Fruit fly (Drosophila melanogaster) whole organism, adult: ENCODE data around the gene RhoGAP102A.

ENCODE experiments used
- CG11617 ChIP-seq: fragments of 200-800 bp; sonication (Bioruptor generic); optimal IDR thresholded peaks from 2 replicates; lab custom pipeline; 2017; ENCODE audit warnings: mild to moderate bottlenecking, missing biosample characterization, missing genetic modification reagents, missing genetic modification characterization
- CG12768 ChIP-seq: fragments of 200-800 bp; sonication (Bioruptor generic); optimal IDR thresholded peaks from 2 replicates; lab custom pipeline; 2017; ENCODE audit warnings: missing biosample characterization, missing genetic modification characterization, mild to moderate bottlenecking, moderate library complexity, missing genetic modification reagents
- CG33017 ChIP-seq: fragments of 200-800 bp; sonication (Bioruptor generic); optimal IDR thresholded peaks from 2 replicates; lab custom pipeline; 2018; ENCODE audit warnings: missing biosample characterization, mild to moderate bottlenecking, missing genetic modification characterization, moderate library complexity
- CG5204 ChIP-seq: fragments of 200-800 bp; sonication (Bioruptor generic); optimal IDR thresholded peaks from 2 replicates; lab custom pipeline; 2016; ENCODE audit warnings: missing biosample characterization, missing genetic modification characterization
- CG7045 ChIP-seq: fragments of 200-800 bp; sonication (Bioruptor generic); optimal IDR thresholded peaks from 2 replicates; lab custom pipeline; 2017; ENCODE audit warnings: missing biosample characterization, mild to moderate bottlenecking, missing genetic modification characterization
- CG7101 ChIP-seq: fragments of 200-800 bp; sonication (Bioruptor generic); optimal IDR thresholded peaks from 2 replicates; lab custom pipeline; 2018; ENCODE audit warnings: missing biosample characterization, mild to moderate bottlenecking, missing genetic modification characterization, moderate library complexity
- Clk ChIP-seq: fragments of 200-800 bp; sonication (Bioruptor generic); optimal IDR thresholded peaks from 2 replicates; lab custom pipeline; 2017; ENCODE audit warnings: missing biosample characterization, missing genetic modification characterization
- Hr96 ChIP-seq: fragments of 200-800 bp; sonication (Bioruptor generic); optimal IDR thresholded peaks from 2 replicates; lab custom pipeline; 2016; ENCODE audit warnings: missing biosample characterization, missing genetic modification characterization
- Mnt ChIP-seq: fragments of 200-800 bp; sonication (Bioruptor generic); optimal IDR thresholded peaks from 2 replicates; lab custom pipeline; 2016; ENCODE audit warnings: missing biosample characterization, mild to moderate bottlenecking, missing genetic modification characterization
- bab1 ChIP-seq: fragments of 200-800 bp; sonication (Bioruptor generic); optimal IDR thresholded peaks from 3 replicates; lab custom pipeline; 2019; ENCODE audit warnings: missing biosample characterization, mild to moderate bottlenecking, missing genetic modification characterization, moderate library complexity
- cic ChIP-seq: fragments of 200-800 bp; sonication (Bioruptor generic); optimal IDR thresholded peaks from 2 replicates; lab custom pipeline; 2017; ENCODE audit warnings: missing biosample characterization, mild to moderate bottlenecking, missing genetic modification characterization, moderate library complexity
- cnc ChIP-seq, 2 experiments: fragments of >200 bp; optimal IDR thresholded peaks; 2 replicates each; lab custom pipeline; 2017
- pad ChIP-seq: fragments of 200-800 bp; sonication (Bioruptor generic); optimal IDR thresholded peaks from 3 replicates; lab custom pipeline; 2017; ENCODE audit warnings: missing biosample characterization, missing genetic modification characterization, mild to moderate bottlenecking, moderate library complexity, missing genetic modification reagents
- tj ChIP-seq: fragments of 200-800 bp; sonication (Bioruptor generic); optimal IDR thresholded peaks from 3 replicates; lab custom pipeline; 2017; ENCODE audit warnings: missing biosample characterization, mild to moderate bottlenecking, missing genetic modification characterization, moderate library complexity

- TF ChIP-seq Hr96 (no peak), cic (GFP tag; lab: Kevin White, UChicago) (no peak), CG7101 (no peak), Mnt (GFP tag; lab: Kevin White, UChicago) (no peak), CG7045 (no peak), pad (GFP tag; lab: Kevin White, UChicago) (no peak), bab1 (no peak), CG5204 (GFP tag; lab: Kevin White, UChicago) (no peak), CG11617 (GFP tag; lab: Kevin White, UChicago) (no peak), cnc (optimal IDR thresholded peaks at IDR 0.05; lab: Kevin White, UChicago) (no peak), Clk (GFP tag; lab: Kevin White, UChicago) (no peak), tj (no peak), CG12768 (GFP tag; lab: Kevin White, UChicago) (no peak), CG33017 (tag; lab: Kevin White, UChicago) (no peak)
These were observed 16.4 kb upstream of the RhoGAP102A start for dm6 chr4:238400-238799.
